Worm (Caenorhabditis elegans): ENCODE data around the gene Y8A9A.2.

The Y8A9A.2 gene

ce11 chrII:3832383-3832782 is 37.0 kb downstream of the Y8A9A.2 start, which contains the start of gene F54D10.9:
TSS of gene F54D10.9 (minus strand) at chrII:3832483.
- TF ChIP-seq pha-4 (tag; optimal IDR thresholded peaks at IDR 0.05) (no peak), ceh-18 (tag; optimal IDR thresholded peaks at IDR 0.05) (no peak), zip-5 (tag; optimal IDR thresholded peaks at IDR 0.05) (no peak), C08G9.2 (tag; optimal IDR thresholded peaks at IDR 0.05) (no peak), tbx-7 (tag; optimal IDR thresholded peaks at IDR 0.05) (no peak), ets-4 (tag; optimal IDR thresholded peaks at IDR 0.05) (no peak)

- TF ChIP-seq pros-1 (tag; optimal IDR thresholded peaks at IDR 0.05) (no peak), ceh-22 (tag; optimal IDR thresholded peaks at IDR 0.05) (no peak), ama-1 (optimal IDR thresholded peaks at IDR 0.05) (no peak), gmeb-2 (tag; optimal IDR thresholded peaks at IDR 0.05) (no peak), pax-1 (tag; optimal IDR thresholded peaks at IDR 0.05) (no peak), sox-2 (GFP tag; IDR thresholded peaks at IDR 0.05) (no peak), syd-9 (tag; optimal IDR thresholded peaks at IDR 0.05) (no peak), npax-4 (tag; optimal IDR thresholded peaks at IDR 0.05) (no peak), sdc-2 (tag; optimal IDR thresholded peaks at IDR 0.05) (no peak), unc-42 (tag; optimal IDR thresholded peaks at IDR 0.05) (no peak), ceh-48 (tag; optimal IDR thresholded peaks at IDR 0.05) (no peak), rnt-1 (tag; optimal IDR thresholded peaks at IDR 0.05) (no peak), unc-55 (GFP tag; optimal IDR thresholded peaks at IDR 0.05) (no peak), dve-1 (tag; optimal IDR thresholded peaks at IDR 0.05) (no peak), nhr-11 (tag; optimal IDR thresholded peaks at IDR 0.05) (no peak), fkh-10 (GFP tag; optimal IDR thresholded peaks at IDR 0.05) (no peak), ceh-30 (tag; optimal IDR thresholded peaks at IDR 0.05) (no peak)
Observed at ce11 chrII:3835915-3836314, 40.5 kb downstream of the Y8A9A.2 start, which contains the start of gene oac-4. TSS of gene oac-4 (minus strand) at chrII:3836015.

DNA sequence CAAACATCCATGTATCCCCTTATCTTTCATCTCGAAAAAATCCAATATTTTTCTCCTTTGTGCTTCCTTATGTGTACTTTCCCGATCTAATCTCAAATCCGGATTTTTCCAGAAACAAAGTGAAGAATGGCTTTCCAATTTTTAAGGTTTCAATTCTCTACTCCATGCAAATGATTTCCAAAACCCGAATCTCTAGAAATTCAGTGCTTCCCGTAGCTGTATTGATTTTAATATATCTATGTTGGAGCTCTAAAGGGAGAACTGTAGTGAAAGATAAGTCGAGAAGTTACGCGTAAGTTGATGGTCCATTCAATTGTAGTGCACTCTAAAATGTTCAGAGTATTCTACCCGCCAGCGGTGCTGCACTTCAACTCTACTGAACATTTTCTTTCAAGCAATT is 44.1 kb downstream of the Y8A9A.2 start, which contains the start of gene C17A2.4:
TSS of gene C17A2.4 (plus strand) at position 301 of the 400 bp plus-strand sequence.
- no peak for TF ChIP-seq T23F11.4 (GFP tag; optimal IDR thresholded peaks at IDR 0.05)
- TF ChIP-seq hlh-30 (tag; optimal IDR thresholded peaks at IDR 0.05; ENCODE audit: insufficient read depth) = no peak
- no peak for TF ChIP-seq ref-2 (tag; optimal IDR thresholded peaks at IDR 0.05)
- no peak for TF ChIP-seq ceh-22 (tag; optimal IDR thresholded peaks at IDR 0.05)
- no peak for TF ChIP-seq syd-9 (tag; optimal IDR thresholded peaks at IDR 0.05)
- no peak for TF ChIP-seq ceh-2 (tag; optimal IDR thresholded peaks at IDR 0.05)
- no peak for TF ChIP-seq pag-3 (tag; optimal IDR thresholded peaks at IDR 0.05; ENCODE audit: borderline replicate concordance)
- TF ChIP-seq hlh-13 (GFP tag; optimal IDR thresholded peaks at IDR 0.05) = no peak
- no peak for TF ChIP-seq ceh-48 (tag; optimal IDR thresholded peaks at IDR 0.05)
- no peak for TF ChIP-seq che-1 (tag; optimal IDR thresholded peaks at IDR 0.05)
- TF ChIP-seq sdc-2 (tag; optimal IDR thresholded peaks at IDR 0.05) = no peak
- TF ChIP-seq pha-2 (tag; optimal IDR thresholded peaks at IDR 0.05) = no peak
- TF ChIP-seq odd-2 (tag; optimal IDR thresholded peaks at IDR 0.05) = no peak
- no peak for TF ChIP-seq zip-5 (tag; optimal IDR thresholded peaks at IDR 0.05)

DNA sequence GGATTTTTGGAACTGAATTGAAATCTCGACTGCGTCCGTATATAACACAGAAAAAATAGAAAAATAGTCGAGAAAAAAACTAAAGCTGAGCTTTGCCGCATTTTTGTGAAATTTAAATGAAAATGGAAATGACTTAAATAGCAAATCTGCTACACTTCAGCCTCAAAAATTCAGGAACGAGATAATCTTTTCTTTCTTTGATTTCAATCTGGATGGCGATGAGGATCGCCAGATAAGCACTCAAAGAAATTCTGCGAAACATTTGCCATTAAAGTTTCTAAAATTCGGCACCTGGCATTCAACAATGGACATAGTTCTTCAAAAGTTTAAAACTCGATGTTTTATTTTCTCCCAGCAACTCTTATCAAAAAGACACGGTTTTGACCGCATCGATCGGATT is 47.9 kb downstream of the Y8A9A.2 start, which contains the start of the genes C17A2.7 and C17A2.3:
TSS of gene C17A2.7 (minus strand) at position 101 of the 400 bp plus-strand sequence.
TSS of gene C17A2.3 (plus strand) at position 305 of the 400 bp plus-strand sequence.
- no peak for TF ChIP-seq ceh-31 (tag; optimal IDR thresholded peaks at IDR 0.05)
- no peak for TF ChIP-seq mec-3 (tag; optimal IDR thresholded peaks at IDR 0.05; ENCODE audit: borderline replicate concordance)
- no peak for TF ChIP-seq pag-3 (tag; optimal IDR thresholded peaks at IDR 0.05; ENCODE audit: borderline replicate concordance)
- no peak for TF ChIP-seq C38D4.7 (GFP tag; optimal IDR thresholded peaks at IDR 0.05)
- TF ChIP-seq hlh-13 (GFP tag; optimal IDR thresholded peaks at IDR 0.05) = no peak
- TF ChIP-seq dve-1 (tag; optimal IDR thresholded peaks at IDR 0.05) = no peak
- no peak for TF ChIP-seq ceh-48 (tag; optimal IDR thresholded peaks at IDR 0.05)
- no peak for TF ChIP-seq hlh-6 (tag; optimal IDR thresholded peaks at IDR 0.05)
- no peak for TF ChIP-seq ztf-16 (tag; optimal IDR thresholded peaks at IDR 0.05)
- no peak for TF ChIP-seq hlh-8 (tag; optimal IDR thresholded peaks at IDR 0.05)
